Worm (Caenorhabditis elegans) whole organism, L1 larva: ENCODE data around the gene sra-32.
A peak's percentile ranks its signal among the peaks of the same experiment; 100 is the strongest.

ENCODE experiments used
- C16A3.4 ChIP-seq: fragments of 150-350 bp; optimal IDR thresholded peaks from 2 replicates; lab custom pipeline; 2014; ENCODE audit warnings: missing biosample characterization, missing genetic modification characterization
- C34B4.2 ChIP-seq: sonication (generic microtip); optimal IDR thresholded peaks from 2 replicates; lab custom pipeline; 2017; ENCODE audit warnings: mild to moderate bottlenecking, missing genetic modification characterization, missing compliant biosample characterization
- Y116A8C.19 ChIP-seq: sonication (generic microtip); optimal IDR thresholded peaks from 2 replicates; lab custom pipeline; 2016; ENCODE audit warnings: missing compliant biosample characterization, missing genetic modification characterization, borderline replicate concordance
- aly-2 ChIP-seq: fragments of 150-350 bp; optimal IDR thresholded peaks from 2 replicates; lab custom pipeline; 2014; ENCODE audit warnings: missing biosample characterization, missing genetic modification characterization
- ama-1 ChIP-seq: fragments of 150-350 bp; optimal IDR thresholded peaks from 2 replicates; lab custom pipeline; 2014
- blmp-1 ChIP-seq: fragments of 150-350 bp; optimal IDR thresholded peaks from 2 replicates; lab custom pipeline; 2014; ENCODE audit warnings: missing biosample characterization, missing genetic modification characterization
- ceh-63 ChIP-seq: fragments of 200-800 bp; sonication (Bioruptor generic); optimal IDR thresholded peaks from 2 replicates; lab custom pipeline; 2018; ENCODE audit warnings: mild to moderate bottlenecking, missing genetic modification characterization, missing compliant biosample characterization
- ceh-8 ChIP-seq: fragments of 200-800 bp; sonication (Bioruptor generic); optimal IDR thresholded peaks from 2 replicates; lab custom pipeline; 2018; ENCODE audit warnings: mild to moderate bottlenecking, missing genetic modification characterization, moderate library complexity, missing compliant biosample characterization
- ceh-82 ChIP-seq, 3 experiments: fragments of 150-350 bp in 1 of 3; sonication (generic microtip) in 2 of 3; optimal IDR thresholded peaks; 2 replicates each; lab custom pipeline; 2014 to 2017; ENCODE audit warnings: missing biosample characterization in 3 of 3, missing genetic modification characterization in 3 of 3
- ceh-88 ChIP-seq: fragments of 200-800 bp; sonication (Bioruptor generic); IDR thresholded peaks from 2 replicates; pipeline ENCODE4 v1.3.6; 2022; ENCODE audit warnings: missing genetic modification characterization, missing compliant biosample characterization
- ceh-90 ChIP-seq: sonication (generic microtip); optimal IDR thresholded peaks from 2 replicates; lab custom pipeline; 2016; ENCODE audit warnings: missing genetic modification characterization, missing compliant biosample characterization
- efl-1 ChIP-seq, 4 experiments: fragments of 150-350 bp; optimal IDR thresholded peaks in 3 of 4; peaks in 1 of 4; 1 replicate in 1 of 4; 2 replicates in 3 of 4; lab custom pipeline; 2014; ENCODE audit warnings: missing biosample characterization in 2 of 4, missing genetic modification characterization in 2 of 4, missing genetic modification reagents in 2 of 4
- egl-13 ChIP-seq: sonication (generic microtip); optimal IDR thresholded peaks from 2 replicates; lab custom pipeline; 2016; ENCODE audit warnings: missing genotype, missing genetic modification reagents, missing genetic modification characterization, missing compliant biosample characterization
- elt-2 ChIP-seq: sonication (generic microtip); optimal IDR thresholded peaks from 2 replicates; lab custom pipeline; 2016; ENCODE audit warnings: missing genetic modification characterization, mild to moderate bottlenecking, inconsistent platforms, missing compliant biosample characterization, missing genetic modification reagents
- elt-3 ChIP-seq, 6 experiments: fragments of 150-350 bp in 1 of 6; sonication (generic microtip); optimal IDR thresholded peaks; 2 replicates each; lab custom pipeline; 2017 to 2018; ENCODE audit warnings: missing biosample characterization in 6 of 6, missing genetic modification characterization in 6 of 6, inconsistent platforms in 1 of 6
- fkh-4 ChIP-seq: sonication (generic microtip); optimal IDR thresholded peaks from 2 replicates; lab custom pipeline; 2016; ENCODE audit warnings: missing compliant biosample characterization, missing genetic modification characterization, borderline replicate concordance
- grh-1 ChIP-seq: fragments of 200-800 bp; sonication (Bioruptor generic); IDR thresholded peaks from 2 replicates; pipeline ENCODE4 v1.3.6; 2022; ENCODE audit warnings: missing genetic modification reagents, missing genetic modification characterization, missing compliant biosample characterization
- hpl-2 ChIP-seq: fragments of 150-350 bp; optimal IDR thresholded peaks from 2 replicates; lab custom pipeline; 2014; ENCODE audit warnings: missing biosample characterization, missing genetic modification reagents, missing genetic modification characterization
- lin-14 ChIP-seq: fragments of 200-800 bp; sonication (Bioruptor generic); optimal IDR thresholded peaks from 2 replicates; lab custom pipeline; 2018; ENCODE audit warnings: mild to moderate bottlenecking, missing genetic modification characterization, moderate library complexity, missing compliant biosample characterization
- lin-39 ChIP-seq: fragments of 150-350 bp; optimal IDR thresholded peaks from 2 replicates; lab custom pipeline; 2014; ENCODE audit warnings: missing biosample characterization, missing genetic modification reagents, missing genetic modification characterization
- lsy-2 ChIP-seq, 2 experiments: fragments of 150-350 bp; optimal IDR thresholded peaks; 2 replicates each; lab custom pipeline; 2014; ENCODE audit warnings: missing biosample characterization in 2 of 2, missing genetic modification characterization in 2 of 2
- mef-2 ChIP-seq: fragments of 150-350 bp; optimal IDR thresholded peaks from 2 replicates; lab custom pipeline; 2014; ENCODE audit warnings: missing biosample characterization, missing genetic modification characterization
- mep-1 ChIP-seq: fragments of 150-350 bp; optimal IDR thresholded peaks from 2 replicates; lab custom pipeline; 2014; ENCODE audit warnings: missing biosample characterization, missing genetic modification characterization
- nhr-11 ChIP-seq: fragments of 150-350 bp; optimal IDR thresholded peaks from 2 replicates; lab custom pipeline; 2014; ENCODE audit warnings: missing biosample characterization, missing genetic modification characterization
- nhr-12 ChIP-seq: sonication (generic microtip); optimal IDR thresholded peaks from 2 replicates; lab custom pipeline; 2017; ENCODE audit warnings: missing biosample characterization, missing genetic modification characterization
- nhr-19 ChIP-seq: fragments of 200-800 bp; sonication (Bioruptor generic); conservative IDR thresholded peaks from 2 replicates; pipeline ENCODE4 v1.3.6; 2022; ENCODE audit warnings: missing genetic modification characterization, missing compliant biosample characterization
- nhr-20 ChIP-seq: sonication (generic microtip); optimal IDR thresholded peaks from 2 replicates; lab custom pipeline; 2016; ENCODE audit warnings: mild to moderate bottlenecking, missing genetic modification characterization, missing compliant biosample characterization
- nhr-237 ChIP-seq: fragments of 150-350 bp; optimal IDR thresholded peaks from 2 replicates; lab custom pipeline; 2014; ENCODE audit warnings: missing biosample characterization, missing genetic modification characterization
- nhr-28 ChIP-seq: fragments of 150-350 bp; optimal IDR thresholded peaks from 2 replicates; lab custom pipeline; 2014; ENCODE audit warnings: missing biosample characterization, missing genetic modification characterization
- nhr-47 ChIP-seq: sonication (generic microtip); optimal IDR thresholded peaks from 2 replicates; lab custom pipeline; 2016; ENCODE audit warnings: mild to moderate bottlenecking, missing genetic modification characterization, moderate library complexity, missing compliant biosample characterization
- nhr-71 ChIP-seq: sonication (generic microtip); optimal IDR thresholded peaks from 2 replicates; lab custom pipeline; 2016; ENCODE audit warnings: mild to moderate bottlenecking, missing genetic modification characterization, moderate library complexity, missing compliant biosample characterization
- nhr-76 ChIP-seq: sonication (generic microtip); optimal IDR thresholded peaks from 2 replicates; lab custom pipeline; 2017; ENCODE audit warnings: missing biosample characterization, missing genetic modification characterization
- nhr-84 ChIP-seq: sonication (generic microtip); optimal IDR thresholded peaks from 2 replicates; lab custom pipeline; 2017; ENCODE audit warnings: missing biosample characterization, missing genetic modification characterization
- nhr-85 ChIP-seq: sonication (generic microtip); peaks from one replicate; lab custom pipeline; 2016; ENCODE audit warnings: missing genetic modification characterization, inconsistent platforms, missing compliant biosample characterization
- nhr-90 ChIP-seq: sonication (generic microtip); optimal IDR thresholded peaks from 2 replicates; lab custom pipeline; 2016; ENCODE audit warnings: mild to moderate bottlenecking, missing genetic modification characterization, missing compliant biosample characterization; ENCODE audit not compliant: poor library complexity
- pag-3 ChIP-seq: sonication (generic microtip); optimal IDR thresholded peaks from 2 replicates; lab custom pipeline; 2017; ENCODE audit warnings: missing genetic modification characterization, mild to moderate bottlenecking, missing compliant biosample characterization, antibody characterized with exemption, borderline replicate concordance; ENCODE audit not compliant: insufficient read depth
- skn-1 ChIP-seq: fragments of 150-350 bp; optimal IDR thresholded peaks from 2 replicates; lab custom pipeline; 2014; ENCODE audit warnings: missing biosample characterization, missing genetic modification characterization
- snpc-4 ChIP-seq: fragments of 150-350 bp; optimal IDR thresholded peaks from 2 replicates; lab custom pipeline; 2014; ENCODE audit warnings: missing biosample characterization, missing genetic modification characterization
- snu-23 ChIP-seq: sonication (generic microtip); optimal IDR thresholded peaks from 2 replicates; lab custom pipeline; 2016; ENCODE audit warnings: missing genetic modification characterization, missing compliant biosample characterization
- sox-4 ChIP-seq: sonication (generic microtip); optimal IDR thresholded peaks from 2 replicates; lab custom pipeline; 2016; ENCODE audit warnings: missing genetic modification characterization, missing compliant biosample characterization
- sptf-1 ChIP-seq: fragments of 150-350 bp; optimal IDR thresholded peaks from 2 replicates; lab custom pipeline; 2014; ENCODE audit warnings: missing biosample characterization, missing genetic modification characterization
- tlp-1 ChIP-seq: fragments of 150-350 bp; optimal IDR thresholded peaks from 2 replicates; lab custom pipeline; 2014; ENCODE audit warnings: missing biosample characterization, missing genetic modification characterization
- unc-30 ChIP-seq: sonication (generic microtip); optimal IDR thresholded peaks from 2 replicates; lab custom pipeline; 2017; ENCODE audit warnings: missing biosample characterization, missing genetic modification characterization
- unc-86 ChIP-seq: sonication (generic microtip); optimal IDR thresholded peaks from 2 replicates; lab custom pipeline; 2016; ENCODE audit warnings: missing genetic modification characterization, missing compliant biosample characterization
- xbp-1 ChIP-seq: sonication (generic microtip); optimal IDR thresholded peaks from 2 replicates; lab custom pipeline; 2016; ENCODE audit warnings: missing genetic modification characterization, missing compliant biosample characterization
- ztf-4 ChIP-seq: fragments of 150-350 bp; optimal IDR thresholded peaks from 2 replicates; lab custom pipeline; 2014; ENCODE audit warnings: missing biosample characterization, missing genetic modification characterization

Gene sra-32

ce11 chrII:4549983-4550572, 18.3 kb upstream of the sra-32 start:
- peak; percentile 73 for TF ChIP-seq pag-3 (tag; lab: Kevin White, UChicago)
- TF ChIP-seq fkh-4 (tag; lab: Kevin White, UChicago), result no peak
- peak; percentile 28 for TF ChIP-seq nhr-71 (tag; lab: Kevin White, UChicago)
- TF ChIP-seq lsy-2 (tag; optimal IDR thresholded peaks at IDR 0.05; lab: Kevin White, UChicago), result peak in 1 of 2 experiments; percentile 20
- TF ChIP-seq elt-3 (tag; optimal IDR thresholded peaks at IDR 0.05; lab: Kevin White, UChicago), result peak in 4 of 6 experiments; percentile 4 to 58 (median 20)
- TF ChIP-seq nhr-84 (tag; lab: Kevin White, UChicago), result no peak
- TF ChIP-seq nhr-90 (tag; lab: Kevin White, UChicago), result peak; percentile 33
- TF ChIP-seq nhr-20 (tag; lab: Kevin White, UChicago), result peak; percentile 47
- TF ChIP-seq lin-14 (GFP tag; lab: Kevin White, UChicago), result peak; percentile 64
- peak; percentile 90 for TF ChIP-seq nhr-85
- peak; percentile 17 for TF ChIP-seq blmp-1
- peak; percentile 21 for TF ChIP-seq snu-23
- no peak for TF ChIP-seq ceh-88 (GFP tag; lab: Robert Waterston, UW)
- TF ChIP-seq elt-2 (tag; lab: Kevin White, UChicago), result no peak
- TF ChIP-seq efl-1 (optimal IDR thresholded peaks at IDR 0.05; lab: Kevin White, UChicago), result no peak
- peak in 1 of 2 experiments; percentile 91 for TF ChIP-seq efl-1 (GFP tag; optimal IDR thresholded peaks at IDR 0.05 in 1 of 2; lab: Kevin White, UChicago)

ce11 chrII:4548408-4548807, 16.6 kb upstream of the sra-32 start:
- TF ChIP-seq hpl-2 (GFP tag; lab: Kevin White, UChicago) (no peak), nhr-12 (tag; lab: Kevin White, UChicago) (no peak), ceh-8 (GFP tag; lab: Kevin White, UChicago) (no peak), Y116A8C.19 (tag; lab: Kevin White, UChicago) (no peak), nhr-76 (tag; lab: Kevin White, UChicago) (no peak), lin-39 (tag; lab: Kevin White, UChicago) (no peak), xbp-1 (tag; lab: Kevin White, UChicago) (no peak), nhr-85 (peak; percentile 74), nhr-237 (tag; lab: Kevin White, UChicago) (no peak)

- no peak for TF ChIP-seq ceh-90 (tag; lab: Kevin White, UChicago)
- TF ChIP-seq C16A3.4, result no peak
- no peak for TF ChIP-seq ama-1 (lab: Kevin White, UChicago)
- no peak for TF ChIP-seq nhr-47 (tag; lab: Kevin White, UChicago)
- no peak for TF ChIP-seq C34B4.2 (tag; lab: Kevin White, UChicago)
- no peak for TF ChIP-seq pag-3 (tag; lab: Kevin White, UChicago)
- TF ChIP-seq sptf-1, result no peak
- TF ChIP-seq hpl-2 (GFP tag; lab: Kevin White, UChicago), result no peak
- TF ChIP-seq lin-39 (tag; lab: Kevin White, UChicago), result no peak
- TF ChIP-seq nhr-28, result no peak
- TF ChIP-seq snpc-4 (tag; lab: Kevin White, UChicago), result no peak
- TF ChIP-seq skn-1, result no peak
- TF ChIP-seq snu-23, result no peak
- TF ChIP-seq, all 84 proteins: peak for 0
Measured at ce11 chrII:4543568-4543967, 11.8 kb upstream of the sra-32 start, which contains the start of gene sra-34. Gene sra-34, minus strand, starts transcription at chrII:4543668.

- TF ChIP-seq tlp-1 (tag; lab: Kevin White, UChicago), result no peak
- TF ChIP-seq unc-86 (tag; lab: Kevin White, UChicago), result no peak
- TF ChIP-seq C16A3.4, result no peak
- TF ChIP-seq aly-2 (tag; lab: Kevin White, UChicago), result no peak
- TF ChIP-seq nhr-12 (tag; lab: Kevin White, UChicago), result no peak
- no peak for TF ChIP-seq Y116A8C.19 (tag; lab: Kevin White, UChicago)
- no peak for TF ChIP-seq mep-1
- no peak for TF ChIP-seq nhr-19
- TF ChIP-seq ceh-63 (GFP tag; lab: Kevin White, UChicago), result no peak
- TF ChIP-seq mef-2 (tag; lab: Kevin White, UChicago), result no peak
- TF ChIP-seq ceh-88 (GFP tag; lab: Robert Waterston, UW), result no peak
- no peak for TF ChIP-seq ztf-4
- TF ChIP-seq ceh-90 (tag; lab: Kevin White, UChicago), result no peak
- no peak for TF ChIP-seq grh-1 (GFP tag; lab: Robert Waterston, UW)
- no peak for TF ChIP-seq egl-13 (tag; lab: Kevin White, UChicago)
- TF ChIP-seq ceh-82 (tag; optimal IDR thresholded peaks at IDR 0.05; lab: Kevin White, UChicago), result no peak
- TF ChIP-seq nhr-11 (tag; lab: Kevin White, UChicago), result no peak
- TF ChIP-seq blmp-1, result no peak
- TF ChIP-seq unc-30 (tag; lab: Kevin White, UChicago), result no peak
- no peak for TF ChIP-seq sox-4 (tag; lab: Kevin White, UChicago)
Measured at ce11 chrII:4540631-4541030, 8.9 kb upstream of the sra-32 start, which contains the start of gene sra-36. Gene sra-36, minus strand, starts transcription at chrII:4540731.
